Worm (Caenorhabditis elegans) whole organism, mixed stage, embryonic: ENCODE measurements around the gene W07G4.1.

ENCODE experiments used
- M03D4.4 ChIP-seq: sonication (generic microtip); optimal IDR thresholded peaks from 2 replicates; lab custom pipeline; 2017; ENCODE audit warnings: mild to moderate bottlenecking, missing genetic modification characterization, missing compliant biosample characterization
- bed-3 ChIP-seq: fragments of 200-800 bp; sonication (Bioruptor generic); optimal IDR thresholded peaks from 3 replicates; lab custom pipeline; 2018; ENCODE audit warnings: mild to moderate bottlenecking, missing genetic modification characterization, moderate library complexity, missing compliant biosample characterization
- blmp-1 ChIP-seq: fragments of 150-350 bp; optimal IDR thresholded peaks from 2 replicates; lab custom pipeline; 2014; ENCODE audit warnings: missing biosample characterization, missing genetic modification characterization
- ceh-39 ChIP-seq: fragments of 150-350 bp; optimal IDR thresholded peaks from 2 replicates; lab custom pipeline; 2014; ENCODE audit warnings: missing biosample characterization, missing genetic modification characterization
- ceh-43 ChIP-seq: fragments of 200-800 bp; sonication (Bioruptor generic); optimal IDR thresholded peaks from 2 replicates; lab custom pipeline; 2018; ENCODE audit warnings: mild to moderate bottlenecking, missing genetic modification characterization, moderate library complexity, missing compliant biosample characterization
- ceh-83 ChIP-seq: fragments of 200-800 bp; sonication (Bioruptor generic); optimal IDR thresholded peaks from 2 replicates; lab custom pipeline; 2018; ENCODE audit warnings: mild to moderate bottlenecking, missing genetic modification characterization, missing compliant biosample characterization
- ces-1 ChIP-seq: fragments of 150-350 bp; optimal IDR thresholded peaks from 2 replicates; lab custom pipeline; 2014; ENCODE audit warnings: missing biosample characterization, missing genetic modification reagents, missing genetic modification characterization
- cnd-1 ChIP-seq: fragments of 200-800 bp; sonication (Bioruptor generic); optimal IDR thresholded peaks from 2 replicates; lab custom pipeline; 2018; ENCODE audit warnings: mild to moderate bottlenecking, missing genetic modification characterization, missing compliant biosample characterization
- drap-1 ChIP-seq: fragments of 200-800 bp; sonication (Bioruptor generic); optimal IDR thresholded peaks from 3 replicates; lab custom pipeline; 2018; ENCODE audit warnings: mild to moderate bottlenecking, missing genetic modification characterization, missing compliant biosample characterization
- elt-1 ChIP-seq: sonication (generic microtip); optimal IDR thresholded peaks from 2 replicates; lab custom pipeline; 2017; ENCODE audit warnings: missing genetic modification characterization, mild to moderate bottlenecking, missing compliant biosample characterization, antibody characterized with exemption, moderate library complexity, borderline replicate concordance; ENCODE audit not compliant: insufficient read depth
- elt-3 ChIP-seq: fragments of 150-350 bp; optimal IDR thresholded peaks from 2 replicates; lab custom pipeline; 2014; ENCODE audit warnings: missing biosample characterization, missing genetic modification characterization
- flh-1 ChIP-seq: fragments of 200-800 bp; sonication (Bioruptor generic); optimal IDR thresholded peaks from 2 replicates; lab custom pipeline; 2018; ENCODE audit warnings: mild to moderate bottlenecking, missing genetic modification characterization, moderate library complexity, missing compliant biosample characterization
- ham-2 ChIP-seq: fragments of 200-800 bp; sonication (Bioruptor generic); optimal IDR thresholded peaks from 2 replicates; lab custom pipeline; 2018; ENCODE audit warnings: mild to moderate bottlenecking, missing genetic modification characterization, missing compliant biosample characterization
- hlh-1 ChIP-seq: fragments of 150-350 bp; optimal IDR thresholded peaks from 2 replicates; lab custom pipeline; 2014; ENCODE audit warnings: missing biosample characterization, missing genetic modification reagents, missing genetic modification characterization
- lin-13 ChIP-seq: fragments of 150-350 bp; optimal IDR thresholded peaks from 2 replicates; lab custom pipeline; 2014; ENCODE audit warnings: missing biosample characterization, missing genetic modification characterization
- lin-32 ChIP-seq: fragments of 200-800 bp; sonication (Bioruptor generic); optimal IDR thresholded peaks from 2 replicates; lab custom pipeline; 2018; ENCODE audit warnings: mild to moderate bottlenecking, missing genetic modification characterization, missing compliant biosample characterization
- lsy-2 ChIP-seq: fragments of 150-350 bp; optimal IDR thresholded peaks from 2 replicates; lab custom pipeline; 2014; ENCODE audit warnings: missing biosample characterization, missing genetic modification characterization
- mab-5 ChIP-seq: fragments of 150-350 bp; optimal IDR thresholded peaks from 2 replicates; lab custom pipeline; 2014; ENCODE audit warnings: missing biosample characterization, missing genetic modification characterization
- mep-1 ChIP-seq: fragments of 150-350 bp; optimal IDR thresholded peaks from 2 replicates; lab custom pipeline; 2017; ENCODE audit warnings: missing biosample characterization, missing genetic modification reagents, missing genetic modification characterization, inconsistent platforms
- mls-2 ChIP-seq: sonication (generic microtip); optimal IDR thresholded peaks from 2 replicates; lab custom pipeline; 2016; ENCODE audit warnings: mild to moderate bottlenecking, missing genetic modification characterization, moderate library complexity, missing compliant biosample characterization
- nhr-12 ChIP-seq: fragments of 150-350 bp; optimal IDR thresholded peaks from 2 replicates; lab custom pipeline; 2014; ENCODE audit warnings: missing biosample characterization, missing genetic modification characterization
- nhr-2 ChIP-seq: fragments of 150-350 bp; optimal IDR thresholded peaks from 2 replicates; lab custom pipeline; 2014; ENCODE audit warnings: missing biosample characterization, missing genetic modification characterization
- nhr-237 ChIP-seq: fragments of 150-350 bp; optimal IDR thresholded peaks from 2 replicates; lab custom pipeline; 2014; ENCODE audit warnings: missing biosample characterization, missing genetic modification characterization
- nhr-28 ChIP-seq: fragments of 150-350 bp; optimal IDR thresholded peaks from 2 replicates; lab custom pipeline; 2014; ENCODE audit warnings: missing biosample characterization, missing genetic modification characterization
- nhr-76 ChIP-seq: sonication (generic microtip); optimal IDR thresholded peaks from 2 replicates; lab custom pipeline; 2017; ENCODE audit warnings: missing biosample characterization, missing genetic modification characterization
- pha-4 ChIP-seq: fragments of 150-350 bp; optimal IDR thresholded peaks from 2 replicates; lab custom pipeline; 2018; ENCODE audit warnings: missing biosample characterization, missing genetic modification reagents, missing genetic modification characterization
- sem-2 ChIP-seq: fragments of 200-800 bp; sonication (Bioruptor generic); optimal IDR thresholded peaks from 2 replicates; lab custom pipeline; 2018; ENCODE audit warnings: mild to moderate bottlenecking, missing genetic modification characterization, missing compliant biosample characterization
- snpc-4 ChIP-seq: fragments of 150-350 bp; optimal IDR thresholded peaks from 2 replicates; lab custom pipeline; 2014; ENCODE audit warnings: missing biosample characterization, missing genetic modification characterization
- sptf-1 ChIP-seq: sonication (generic microtip); optimal IDR thresholded peaks from 2 replicates; lab custom pipeline; 2017; ENCODE audit warnings: mild to moderate bottlenecking, missing genetic modification characterization, moderate library complexity, missing compliant biosample characterization
- tbx-8 ChIP-seq: fragments of 200-800 bp; sonication (Bioruptor generic); optimal IDR thresholded peaks from 2 replicates; lab custom pipeline; 2018; ENCODE audit warnings: mild to moderate bottlenecking, missing genetic modification characterization, moderate library complexity, missing compliant biosample characterization
- unc-120 ChIP-seq: sonication (generic microtip); optimal IDR thresholded peaks from 2 replicates; lab custom pipeline; 2017; ENCODE audit warnings: missing genetic modification characterization, missing compliant biosample characterization; ENCODE audit not compliant: poor library complexity, severe bottlenecking
- unc-39 ChIP-seq: fragments of 150-350 bp; optimal IDR thresholded peaks from 2 replicates; lab custom pipeline; 2014; ENCODE audit warnings: missing biosample characterization, missing genetic modification characterization
- unc-62 ChIP-seq: fragments of 150-350 bp; optimal IDR thresholded peaks from 2 replicates; lab custom pipeline; 2014; ENCODE audit warnings: missing biosample characterization, missing genetic modification reagents, missing genetic modification characterization
- zip-8 ChIP-seq: fragments of 150-350 bp; optimal IDR thresholded peaks from 2 replicates; lab custom pipeline; 2014; ENCODE audit warnings: missing biosample characterization, missing genetic modification characterization
- ztf-11 ChIP-seq: fragments of 150-350 bp; optimal IDR thresholded peaks from 2 replicates; lab custom pipeline; 2014; ENCODE audit warnings: missing biosample characterization, missing genetic modification characterization

Gene W07G4.1

ce11 chrV:12999559-12999958 is 33.8 kb upstream of the W07G4.1 start, which contains the start of gene far-4:
TSS of gene far-4 (minus strand) at chrV:12999659.
- TF ChIP-seq elt-3 (tag; lab: Kevin White, UChicago) (no peak), ces-1 (no peak), nhr-2 (no peak), zip-8 (tag; lab: Kevin White, UChicago) (no peak), M03D4.4 (no peak), drap-1 (GFP tag; lab: Kevin White, UChicago) (no peak), nhr-28 (no peak), mep-1 (no peak), pha-4 (no peak), lin-32 (GFP tag; lab: Kevin White, UChicago) (no peak), unc-39 (tag; lab: Kevin White, UChicago) (no peak), snpc-4 (tag; lab: Kevin White, UChicago) (no peak), lin-13 (no peak), cnd-1 (tag; lab: Kevin White, UChicago) (no peak), ceh-39 (no peak), tbx-8 (GFP tag; lab: Kevin White, UChicago) (no peak)

DNA sequence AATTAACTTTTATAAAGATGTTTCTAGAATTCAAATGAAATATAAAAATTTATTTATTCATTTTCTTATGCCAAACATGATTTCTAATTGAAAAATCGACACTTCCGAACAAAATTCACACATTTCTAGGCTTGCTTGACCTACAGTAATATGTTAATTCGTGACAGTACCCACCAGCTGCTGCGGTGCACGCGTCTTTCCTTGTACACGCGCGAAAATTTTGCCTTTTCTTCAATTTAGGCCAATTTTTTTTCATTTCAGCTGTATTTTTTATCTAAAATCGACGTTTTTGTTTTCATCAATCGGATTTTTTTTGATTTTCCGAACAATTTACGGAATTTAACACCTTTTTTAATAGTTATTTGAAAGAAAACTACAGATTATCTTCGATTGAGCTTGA is 33.3 kb upstream of the W07G4.1 start:
- TF ChIP-seq snpc-4 (tag; lab: Kevin White, UChicago) (no peak), ztf-11 (no peak), cnd-1 (tag; lab: Kevin White, UChicago) (no peak), ces-1 (no peak), unc-39 (tag; lab: Kevin White, UChicago) (no peak), nhr-2 (no peak)

ce11 chrV:13002070-13002469 is 31.3 kb upstream of the W07G4.1 start, which contains the start of gene inft-2:
TSS of gene inft-2 (plus strand) at chrV:13002317.
- TF ChIP-seq cnd-1 (tag; lab: Kevin White, UChicago), result no peak
- TF ChIP-seq ztf-11, result no peak
- no peak for TF ChIP-seq nhr-28
- TF ChIP-seq hlh-1 (tag; lab: Kevin White, UChicago), result no peak
- no peak for TF ChIP-seq ces-1
- TF ChIP-seq zip-8 (tag; lab: Kevin White, UChicago), result no peak
- no peak for TF ChIP-seq ceh-83
- TF ChIP-seq lin-32 (GFP tag; lab: Kevin White, UChicago), result no peak
- TF ChIP-seq unc-39 (tag; lab: Kevin White, UChicago), result no peak

- TF ChIP-seq nhr-237 (tag; lab: Kevin White, UChicago) (peak; percentile 10), ceh-83 (peak; percentile 92), sptf-1 (tag; lab: Kevin White, UChicago) (peak; percentile 93), elt-3 (tag; lab: Kevin White, UChicago) (no peak), elt-1 (tag; lab: Kevin White, UChicago) (peak; percentile 16), mep-1 (peak; percentile 26), blmp-1 (no peak), ztf-11 (no peak), nhr-76 (tag; lab: Kevin White, UChicago) (no peak), unc-39 (tag; lab: Kevin White, UChicago) (no peak), flh-1 (GFP tag; lab: Kevin White, UChicago) (peak; percentile 41), nhr-28 (peak; percentile 69), lin-13 (peak; percentile 43), unc-120 (tag; lab: Kevin White, UChicago) (peak; percentile 87), lin-32 (GFP tag; lab: Kevin White, UChicago) (peak; percentile 86), ces-1 (no peak), ceh-39 (no peak), nhr-12 (tag; lab: Kevin White, UChicago) (no peak), bed-3 (GFP tag; lab: Kevin White, UChicago) (peak; percentile 74), sem-2 (GFP tag; lab: Kevin White, UChicago) (peak; percentile 80), tbx-8 (GFP tag; lab: Kevin White, UChicago) (peak; percentile 62), unc-62 (GFP tag; lab: Kevin White, UChicago) (peak; percentile 37), ham-2 (GFP tag; lab: Kevin White, UChicago) (peak; percentile 90), drap-1 (GFP tag; lab: Kevin White, UChicago) (peak; percentile 87), pha-4 (peak; percentile 29), M03D4.4 (peak; percentile 87), mab-5 (tag; lab: Kevin White, UChicago) (no peak), hlh-1 (tag; lab: Kevin White, UChicago) (no peak), nhr-2 (no peak), cnd-1 (tag; lab: Kevin White, UChicago) (peak; percentile 79), ceh-43 (GFP tag; lab: Kevin White, UChicago) (peak; percentile 78), snpc-4 (tag; lab: Kevin White, UChicago) (no peak), zip-8 (tag; lab: Kevin White, UChicago) (no peak), mls-2 (tag; lab: Kevin White, UChicago) (peak; percentile 94), lsy-2 (no peak)
These were observed 29.9 kb upstream of the W07G4.1 start for ce11 chrV:13003378-13003777.
